Fruit fly (Drosophila melanogaster) whole organism, pupa: Measurements from ENCODE around the gene vito.
A peak's percentile ranks its signal among the peaks of the same experiment; 100 is the strongest.

Source experiments
- CG10348 ChIP-seq: fragments of 200-800 bp; sonication (Bioruptor generic); IDR thresholded peaks from 2 replicates; pipeline ENCODE4 v1.3.6; 2022; ENCODE audit warnings: missing biosample characterization, missing genetic modification characterization
- CG12605 ChIP-seq: fragments of 200-800 bp; sonication (Bioruptor generic); IDR thresholded peaks from 2 replicates; pipeline ENCODE4 v1.3.6; 2022; ENCODE audit warnings: missing biosample characterization, missing genetic modification characterization
- CG13204 ChIP-seq: fragments of 200-800 bp; sonication (Bioruptor generic); optimal IDR thresholded peaks from 2 replicates; lab custom pipeline; 2018; ENCODE audit warnings: missing biosample characterization, mild to moderate bottlenecking, missing genetic modification characterization, moderate library complexity
- CG14655 ChIP-seq: fragments of 200-800 bp; sonication (Bioruptor generic); optimal IDR thresholded peaks from 3 replicates; lab custom pipeline; 2017; ENCODE audit warnings: mild to moderate bottlenecking, missing biosample characterization, missing genetic modification reagents, missing genetic modification characterization
- CG15710 ChIP-seq: fragments of 200-800 bp; sonication (Bioruptor generic); optimal IDR thresholded peaks from 2 replicates; lab custom pipeline; 2018; ENCODE audit warnings: missing biosample characterization, mild to moderate bottlenecking, missing genetic modification characterization, moderate library complexity
- CG17806 ChIP-seq: fragments of 200-800 bp; sonication (Bioruptor generic); optimal IDR thresholded peaks from 2 replicates; lab custom pipeline; 2018; ENCODE audit warnings: missing biosample characterization, mild to moderate bottlenecking, missing genetic modification characterization, moderate library complexity
- CG32121 ChIP-seq: fragments of 200-800 bp; sonication (Bioruptor generic); IDR thresholded peaks from 2 replicates; pipeline ENCODE4 v1.3.6; 2022; ENCODE audit warnings: missing biosample characterization, missing genetic modification characterization
- CG34367 ChIP-seq: fragments of 200-800 bp; sonication (Bioruptor generic); optimal IDR thresholded peaks from 2 replicates; lab custom pipeline; 2018; ENCODE audit warnings: missing biosample characterization, mild to moderate bottlenecking, missing genetic modification characterization
- CG4496 ChIP-seq: fragments of 200-800 bp; sonication (Bioruptor generic); IDR thresholded peaks from 3 replicates; pipeline ENCODE4 v1.3.6; 2022; ENCODE audit warnings: missing biosample characterization, missing genetic modification characterization
- CG8159 ChIP-seq: fragments of 200-800 bp; sonication (Bioruptor generic); optimal IDR thresholded peaks from 3 replicates; lab custom pipeline; 2018; ENCODE audit warnings: missing biosample characterization, mild to moderate bottlenecking, missing genetic modification characterization, moderate library complexity
- CG8301 ChIP-seq: fragments of 200-800 bp; sonication (Bioruptor generic); optimal IDR thresholded peaks from 2 replicates; lab custom pipeline; 2018; ENCODE audit warnings: missing biosample characterization, mild to moderate bottlenecking, missing genetic modification characterization
- CG9948 ChIP-seq: fragments of 200-800 bp; sonication (Bioruptor generic); optimal IDR thresholded peaks from 2 replicates; lab custom pipeline; 2018; ENCODE audit warnings: missing biosample characterization, mild to moderate bottlenecking, missing genetic modification characterization, moderate library complexity
- D1 ChIP-seq: fragments of 200-800 bp; sonication (Bioruptor generic); optimal IDR thresholded peaks from 2 replicates; lab custom pipeline; 2018; ENCODE audit warnings: missing biosample characterization, mild to moderate bottlenecking, missing genetic modification characterization, moderate library complexity
- EcR ChIP-seq: fragments of 200-800 bp; sonication (Bioruptor generic); optimal IDR thresholded peaks from 3 replicates; lab custom pipeline; 2019; ENCODE audit warnings: missing biosample characterization, missing genetic modification characterization, mild to moderate bottlenecking, moderate library complexity, missing genetic modification reagents
- Ets98B ChIP-seq: fragments of 200-800 bp; sonication (Bioruptor generic); IDR thresholded peaks from 2 replicates; pipeline ENCODE4 v1.3.6; 2022; ENCODE audit warnings: missing biosample characterization, missing genetic modification characterization
- Pif1A ChIP-seq: fragments of 200-800 bp; sonication (Bioruptor generic); optimal IDR thresholded peaks from 3 replicates; lab custom pipeline; 2016; ENCODE audit warnings: missing biosample characterization, missing genetic modification characterization
- Pif1B ChIP-seq: fragments of 200-800 bp; sonication (Bioruptor generic); optimal IDR thresholded peaks from 3 replicates; lab custom pipeline; 2016; ENCODE audit warnings: missing biosample characterization, missing genetic modification characterization
- Snoo ChIP-seq: fragments of 200-800 bp; sonication (Bioruptor generic); optimal IDR thresholded peaks from 3 replicates; lab custom pipeline; 2017; ENCODE audit warnings: missing biosample characterization, mild to moderate bottlenecking, missing genetic modification characterization, inconsistent platforms
- fd96Ca ChIP-seq: fragments of 200-800 bp; sonication (Bioruptor generic); IDR thresholded peaks from 3 replicates; pipeline ENCODE4 v1.3.6; 2022; ENCODE audit warnings: missing biosample characterization, missing genetic modification characterization
- gl ChIP-seq: fragments of 200-800 bp; sonication (Bioruptor generic); optimal IDR thresholded peaks from 2 replicates; lab custom pipeline; 2018; ENCODE audit warnings: missing biosample characterization, mild to moderate bottlenecking, missing genetic modification characterization
- rn ChIP-seq: fragments of 200-800 bp; sonication (Bioruptor generic); IDR thresholded peaks from 2 replicates; pipeline ENCODE4 v1.3.6; 2022; ENCODE audit warnings: missing biosample characterization, missing genetic modification characterization

The vito gene

DNA sequence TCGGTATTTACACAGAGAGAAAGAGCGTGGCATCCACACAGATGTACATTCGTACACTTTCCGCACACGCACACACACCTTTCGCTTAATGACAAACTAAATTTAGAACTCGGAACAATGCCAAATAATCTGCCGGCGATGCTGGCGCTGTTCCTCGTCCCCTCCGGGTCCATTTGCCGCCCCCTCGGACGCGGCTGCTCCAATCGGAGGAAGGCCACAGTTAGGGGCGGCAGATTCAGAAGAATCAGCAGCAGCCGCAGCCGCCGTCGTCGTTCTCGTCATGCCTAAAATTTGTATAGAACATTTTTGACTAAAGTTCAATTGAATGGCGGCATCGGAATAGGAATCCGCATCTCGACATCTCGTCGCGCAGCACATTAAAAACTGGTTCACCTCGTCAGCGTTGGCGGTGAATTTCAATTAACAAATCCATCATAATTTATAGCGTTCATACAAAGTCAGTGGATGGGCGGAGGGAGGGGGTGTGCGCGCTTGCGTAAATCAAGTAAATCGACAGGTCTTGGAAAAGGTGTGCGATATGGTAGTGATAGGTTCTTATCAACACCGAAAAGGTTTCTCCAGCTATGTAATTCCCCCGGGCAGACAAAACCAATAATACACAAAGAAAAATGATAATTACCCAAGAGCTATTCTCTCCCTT lies 31.5 kb upstream of the vito start:
- TF ChIP-seq fd96Ca: no peak
- TF ChIP-seq CG14655 (GFP tag; lab: Kevin White, UChicago): no peak
- peak; percentile 80 for TF ChIP-seq CG32121 (GFP tag; lab: Robert Waterston, UW)
- TF ChIP-seq D1: no peak
- no peak for TF ChIP-seq Ets98B (GFP tag; lab: Robert Waterston, UW)
- TF ChIP-seq, all 21 proteins: peak for 1

dm6 chr3L:5808101-5808433 lies 30.9 kb upstream of the vito start:
- TF ChIP-seq CG12605 (GFP tag; lab: Robert Waterston, UW): peak; percentile 11; the same call in 1 of the 2 replicates
- TF ChIP-seq Pif1B (GFP tag; lab: Kevin White, UChicago): peak; percentile 78
- TF ChIP-seq gl (tag; lab: Kevin White, UChicago): peak; percentile 59
- TF ChIP-seq CG15710 (tag; lab: Kevin White, UChicago): peak; percentile 86
- TF ChIP-seq CG4496: no peak; the same call in 1 of the 3 replicates
- peak; percentile 62 for TF ChIP-seq CG13204
- TF ChIP-seq CG9948: peak; percentile 85
- no peak; the same call in 1 of the 2 replicates for TF ChIP-seq CG32121 (GFP tag; lab: Robert Waterston, UW)
- TF ChIP-seq CG34367 (tag; lab: Kevin White, UChicago): peak; percentile 75
- peak; percentile 55 for TF ChIP-seq Snoo (tag; lab: Kevin White, UChicago)
- peak; percentile 87 for TF ChIP-seq CG14655 (GFP tag; lab: Kevin White, UChicago)
- peak; percentile 50 for TF ChIP-seq D1
- TF ChIP-seq Pif1A (GFP tag; lab: Kevin White, UChicago): peak; percentile 88
- peak; percentile 79 for TF ChIP-seq CG17806
- TF ChIP-seq EcR (GFP tag; lab: Kevin White, UChicago): peak; percentile 23
- TF ChIP-seq CG8159: peak; percentile 89
- TF ChIP-seq rn (GFP tag; lab: Robert Waterston, UW): no peak
- peak; percentile 87 for TF ChIP-seq fd96Ca
- peak; percentile 87 for TF ChIP-seq CG8301 (tag; lab: Kevin White, UChicago)
- TF ChIP-seq CG10348 (GFP tag; lab: Robert Waterston, UW): 0 out of 2 replicates have a peak, but pooled peaks have one; percentile 31
- peak; percentile 62 for TF ChIP-seq Ets98B (GFP tag; lab: Robert Waterston, UW)

DNA sequence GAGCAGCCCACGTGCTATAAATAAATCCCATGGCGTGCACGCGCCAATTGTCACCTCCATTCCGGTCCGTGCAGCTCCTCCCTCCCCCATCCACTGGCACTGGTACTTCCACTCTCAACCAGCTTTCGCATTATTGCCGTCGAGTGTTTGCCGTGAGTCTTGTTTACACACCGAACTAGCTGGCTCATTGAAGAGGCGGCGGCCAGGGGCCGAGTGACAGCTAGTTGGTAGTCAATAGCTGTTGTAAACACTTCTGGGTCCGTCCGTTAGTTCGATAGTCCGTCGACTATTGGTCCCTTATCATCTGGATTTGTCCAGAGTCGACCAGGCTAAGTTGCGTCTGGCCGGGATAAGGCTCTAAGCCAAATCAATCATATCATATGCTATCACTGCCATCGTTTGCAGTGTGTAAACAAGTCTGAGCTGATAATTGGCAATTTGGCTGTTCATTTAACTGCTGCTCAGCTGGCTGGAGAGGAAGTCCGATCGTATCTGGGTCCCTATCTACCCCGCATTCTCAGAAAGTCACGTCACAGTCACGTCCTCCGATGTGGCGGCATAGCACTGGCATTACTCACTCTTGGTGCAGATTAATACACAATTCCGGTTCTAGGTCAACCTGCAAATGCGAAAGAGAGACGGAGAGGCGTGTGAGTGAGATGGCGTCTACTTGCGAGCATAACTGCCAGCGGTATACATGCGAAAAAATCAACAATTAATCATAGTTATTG lies 30.4 kb upstream of the vito start:
- no peak for TF ChIP-seq CG17806
- TF ChIP-seq CG4496: peak; percentile 75; the same call in 2 of the 3 replicates
- peak; percentile 65; the same call in 2 of the 3 replicates for TF ChIP-seq fd96Ca
- TF ChIP-seq CG12605 (GFP tag; lab: Robert Waterston, UW): no peak
- TF ChIP-seq EcR (GFP tag; lab: Kevin White, UChicago): peak; percentile 37
- TF ChIP-seq Pif1B (GFP tag; lab: Kevin White, UChicago): peak; percentile 14
- TF ChIP-seq CG8159: no peak
- peak; percentile 4 for TF ChIP-seq CG15710 (tag; lab: Kevin White, UChicago)
- peak; percentile 13 for TF ChIP-seq Pif1A (GFP tag; lab: Kevin White, UChicago)
- no peak for TF ChIP-seq CG9948
- peak; percentile 23 for TF ChIP-seq CG8301 (tag; lab: Kevin White, UChicago)
- TF ChIP-seq D1: no peak
- no peak for TF ChIP-seq CG34367 (tag; lab: Kevin White, UChicago)
- no peak for TF ChIP-seq CG10348 (GFP tag; lab: Robert Waterston, UW)
- TF ChIP-seq CG13204: no peak
- TF ChIP-seq CG14655 (GFP tag; lab: Kevin White, UChicago): peak; percentile 50
- TF ChIP-seq Ets98B (GFP tag; lab: Robert Waterston, UW): peak; percentile 35; the same call in 1 of the 2 replicates
- TF ChIP-seq CG32121 (GFP tag; lab: Robert Waterston, UW): peak; percentile 68; the same call in 1 of the 2 replicates
- no peak for TF ChIP-seq Snoo (tag; lab: Kevin White, UChicago)
- TF ChIP-seq gl (tag; lab: Kevin White, UChicago): peak; percentile 37
- no peak for TF ChIP-seq rn (GFP tag; lab: Robert Waterston, UW)

DNA sequence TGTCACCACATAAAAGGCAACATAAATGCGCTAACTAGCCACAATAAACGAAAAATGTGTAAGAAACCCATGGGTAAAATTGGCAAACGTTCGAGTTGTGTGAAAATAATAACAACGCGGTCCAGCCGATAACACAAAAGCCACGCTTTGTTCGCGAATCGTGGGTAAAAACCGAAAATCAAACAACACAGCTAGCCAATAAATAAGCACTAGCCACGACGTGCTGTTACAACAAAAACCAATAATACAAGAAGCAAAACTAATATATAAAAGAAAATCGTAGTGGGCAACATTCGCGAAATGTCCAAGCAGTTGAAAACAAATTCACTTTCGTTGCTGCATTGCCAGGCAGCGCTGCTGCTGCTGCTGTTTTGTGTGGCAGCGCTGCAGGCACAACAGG lies 25.6 kb upstream of the vito start, which contains the start of gene CG42272:
TSS of gene CG42272 (plus strand) at position 301 of the 400 bp plus-strand sequence.
- no peak for TF ChIP-seq CG14655 (GFP tag; lab: Kevin White, UChicago)
- TF ChIP-seq Ets98B (GFP tag; lab: Robert Waterston, UW): no peak
- no peak for TF ChIP-seq rn (GFP tag; lab: Robert Waterston, UW)
- no peak for TF ChIP-seq D1
- TF ChIP-seq gl (tag; lab: Kevin White, UChicago): no peak
- TF ChIP-seq CG15710 (tag; lab: Kevin White, UChicago): no peak
- no peak for TF ChIP-seq CG9948
- no peak for TF ChIP-seq CG32121 (GFP tag; lab: Robert Waterston, UW)
- no peak for TF ChIP-seq CG12605 (GFP tag; lab: Robert Waterston, UW)
- TF ChIP-seq CG4496: no peak
- no peak for TF ChIP-seq Pif1B (GFP tag; lab: Kevin White, UChicago)
- no peak for TF ChIP-seq CG17806
- no peak for TF ChIP-seq EcR (GFP tag; lab: Kevin White, UChicago)
- no peak for TF ChIP-seq CG8301 (tag; lab: Kevin White, UChicago)
- no peak for TF ChIP-seq Pif1A (GFP tag; lab: Kevin White, UChicago)
- no peak for TF ChIP-seq fd96Ca
- no peak for TF ChIP-seq CG13204
- TF ChIP-seq CG34367 (tag; lab: Kevin White, UChicago): no peak
- no peak for TF ChIP-seq Snoo (tag; lab: Kevin White, UChicago)
- no peak for TF ChIP-seq CG8159

DNA sequence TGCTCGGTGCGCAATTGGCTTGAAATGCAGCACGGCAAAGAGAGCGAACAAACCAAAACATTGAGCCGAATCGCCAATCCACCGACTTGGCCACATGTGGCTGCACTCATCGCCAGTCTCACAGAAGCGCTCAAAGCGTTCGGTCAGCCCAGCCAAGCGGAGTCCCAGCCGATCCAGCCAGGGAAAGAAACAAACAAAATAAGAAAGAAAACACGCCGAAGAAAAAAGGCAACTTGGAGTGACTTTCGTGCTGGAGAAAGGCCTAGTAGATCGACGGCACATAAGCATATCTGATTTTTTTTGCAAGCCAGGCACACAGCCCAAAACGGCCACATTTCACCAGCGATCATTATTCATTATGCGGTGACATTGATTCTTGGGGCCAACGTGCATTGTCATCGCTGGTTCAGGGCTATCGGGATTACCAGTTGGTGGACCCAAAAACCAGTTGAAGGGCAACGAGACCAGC lies 25.0 kb upstream of the vito start:
- TF ChIP-seq Ets98B (GFP tag; lab: Robert Waterston, UW) (peak; percentile 46; the same call in 1 of the 2 replicates), EcR (GFP tag; lab: Kevin White, UChicago) (peak; percentile 89), CG10348 (GFP tag; lab: Robert Waterston, UW) (0 out of 2 replicates have a peak, but pooled peaks have one; percentile 20), gl (tag; lab: Kevin White, UChicago) (peak; percentile 15), Pif1A (GFP tag; lab: Kevin White, UChicago) (no peak), CG12605 (GFP tag; lab: Robert Waterston, UW) (peak; percentile 32; the same call in 1 of the 2 replicates), CG32121 (GFP tag; lab: Robert Waterston, UW) (0 out of 2 replicates have a peak, but pooled peaks have one; percentile 17), CG4496 (peak; percentile 84), CG14655 (GFP tag; lab: Kevin White, UChicago) (no peak), CG15710 (tag; lab: Kevin White, UChicago) (no peak), Snoo (tag; lab: Kevin White, UChicago) (no peak)
